Worm (Caenorhabditis elegans): ENCODE data around the gene cutl-26.

ce11 chrIV:682726-683340 is 24.7 kb downstream of the cutl-26 start:
- TF ChIP-seq lin-39 (tag; optimal IDR thresholded peaks at IDR 0.05) = no peak
- TF ChIP-seq F16B12.6 (tag; optimal IDR thresholded peaks at IDR 0.05) = no peak
- no peak for TF ChIP-seq hlh-17 (GFP tag; optimal IDR thresholded peaks at IDR 0.05; ENCODE audit: borderline replicate concordance)
- TF ChIP-seq fkh-10 (GFP tag; optimal IDR thresholded peaks at IDR 0.05) = no peak
- no peak for TF ChIP-seq egl-27 (tag; optimal IDR thresholded peaks at IDR 0.05)
- TF ChIP-seq unc-62 (GFP tag; optimal IDR thresholded peaks at IDR 0.05) = no peak
- peak; percentile 16 for TF ChIP-seq lir-3 (tag; optimal IDR thresholded peaks at IDR 0.05; ENCODE audit: poor library complexity)
- peak; percentile 60 for TF ChIP-seq swsn-7 (tag; optimal IDR thresholded peaks at IDR 0.05)
- no peak for TF ChIP-seq sox-4 (tag; optimal IDR thresholded peaks at IDR 0.05)
- peak; percentile 46 for TF ChIP-seq tbx-2 (tag; optimal IDR thresholded peaks at IDR 0.05)
- TF ChIP-seq lin-15B (tag; optimal IDR thresholded peaks at IDR 0.05) = no peak
- peak; percentile 46 for TF ChIP-seq skn-1 (tag; optimal IDR thresholded peaks at IDR 0.05)

Measured in whole organism, L1 larva.